Worm (Caenorhabditis elegans) whole organism, L3 larva: ENCODE results near the gene nhr-189.

Experiments used
- R02D3.7 ChIP-seq: fragments of 150-350 bp; optimal IDR thresholded peaks from 2 replicates; lab custom pipeline; 2014; ENCODE audit warnings: missing biosample characterization, missing genetic modification characterization
- ZK546.5 ChIP-seq: sonication (generic microtip); optimal IDR thresholded peaks from 2 replicates; lab custom pipeline; 2017; ENCODE audit warnings: missing biosample characterization, missing genetic modification characterization
- aly-2 ChIP-seq: fragments of 150-350 bp; optimal IDR thresholded peaks from 2 replicates; lab custom pipeline; 2014; ENCODE audit warnings: missing biosample characterization, missing genetic modification characterization
- ama-1 ChIP-seq: fragments of 150-350 bp; optimal IDR thresholded peaks from 2 replicates; lab custom pipeline; 2018
- ceh-28 ChIP-seq: fragments of 150-350 bp; optimal IDR thresholded peaks from 2 replicates; lab custom pipeline; 2014; ENCODE audit warnings: missing biosample characterization, missing genetic modification reagents, missing genetic modification characterization
- ceh-9 ChIP-seq: sonication (generic microtip); optimal IDR thresholded peaks from 2 replicates; lab custom pipeline; 2018; ENCODE audit warnings: missing biosample characterization, missing genetic modification characterization
- egl-27 ChIP-seq: sonication (generic microtip); optimal IDR thresholded peaks from 4 replicates; lab custom pipeline; 2017; ENCODE audit warnings: missing biosample characterization, missing genetic modification reagents, missing genetic modification characterization
- egl-5 ChIP-seq: fragments of 150-350 bp; optimal IDR thresholded peaks from 2 replicates; lab custom pipeline; 2017; ENCODE audit warnings: missing biosample characterization, missing genetic modification reagents, missing genetic modification characterization, inconsistent platforms
- elt-1 ChIP-seq: fragments of 150-350 bp; optimal IDR thresholded peaks from 2 replicates; lab custom pipeline; 2014; ENCODE audit warnings: missing biosample characterization, missing genetic modification characterization
- elt-2 ChIP-seq: sonication (generic microtip); optimal IDR thresholded peaks from 2 replicates; lab custom pipeline; 2016; ENCODE audit warnings: missing genetic modification reagents, mild to moderate bottlenecking, missing genetic modification characterization, missing compliant biosample characterization
- eor-1 ChIP-seq, 2 experiments: fragments of 150-350 bp; optimal IDR thresholded peaks; 2 replicates each; lab custom pipeline; 2014 to 2018; ENCODE audit warnings: missing biosample characterization in 2 of 2, missing genetic modification characterization in 2 of 2
- fkh-10 ChIP-seq: sonication (generic microtip); optimal IDR thresholded peaks from 2 replicates; lab custom pipeline; 2017; ENCODE audit warnings: missing biosample characterization, missing genetic modification reagents, missing genetic modification characterization
- hmg-11 ChIP-seq: sonication (generic microtip); optimal IDR thresholded peaks from 2 replicates; lab custom pipeline; 2016; ENCODE audit warnings: missing genetic modification characterization, missing compliant biosample characterization
- jun-1 ChIP-seq: fragments of 150-350 bp; optimal IDR thresholded peaks from 2 replicates; lab custom pipeline; 2014; ENCODE audit warnings: missing biosample characterization, missing genetic modification reagents, missing genetic modification characterization
- lin-15B ChIP-seq: fragments of 150-350 bp; optimal IDR thresholded peaks from 2 replicates; lab custom pipeline; 2014; ENCODE audit warnings: missing biosample characterization, missing genetic modification characterization
- lin-39 ChIP-seq: fragments of 150-350 bp; optimal IDR thresholded peaks from 2 replicates; lab custom pipeline; 2018; ENCODE audit warnings: missing biosample characterization, missing genetic modification reagents, missing genetic modification characterization
- lsy-12 ChIP-seq: sonication (generic microtip); optimal IDR thresholded peaks from 2 replicates; lab custom pipeline; 2016; ENCODE audit warnings: mild to moderate bottlenecking, missing genetic modification characterization, missing compliant biosample characterization
- mdl-1 ChIP-seq: fragments of 150-350 bp; optimal IDR thresholded peaks from 2 replicates; lab custom pipeline; 2014; ENCODE audit warnings: missing biosample characterization, missing genetic modification characterization
- mml-1 ChIP-seq: fragments of 150-350 bp; sonication (generic microtip); optimal IDR thresholded peaks from 3 replicates; lab custom pipeline; 2014; ENCODE audit warnings: missing biosample characterization, missing genetic modification characterization
- nhr-11 ChIP-seq: fragments of 150-350 bp; optimal IDR thresholded peaks from 2 replicates; lab custom pipeline; 2014; ENCODE audit warnings: missing biosample characterization, missing genetic modification characterization
- nhr-12 ChIP-seq: fragments of 150-350 bp; optimal IDR thresholded peaks from 2 replicates; lab custom pipeline; 2014; ENCODE audit warnings: missing biosample characterization, missing genetic modification characterization
- nhr-28 ChIP-seq: fragments of 150-350 bp; optimal IDR thresholded peaks from 2 replicates; lab custom pipeline; 2014; ENCODE audit warnings: missing biosample characterization, missing genetic modification characterization
- nhr-43 ChIP-seq: sonication (generic microtip); optimal IDR thresholded peaks from 2 replicates; lab custom pipeline; 2016; ENCODE audit warnings: mild to moderate bottlenecking, missing genetic modification characterization, missing compliant biosample characterization; ENCODE audit not compliant: poor library complexity, severe bottlenecking
- nhr-67 ChIP-seq: fragments of 150-350 bp; optimal IDR thresholded peaks from 2 replicates; lab custom pipeline; 2014; ENCODE audit warnings: missing biosample characterization, missing genetic modification characterization
- nhr-76 ChIP-seq: fragments of 150-350 bp; sonication (generic microtip); optimal IDR thresholded peaks from 5 replicates; lab custom pipeline; 2014; ENCODE audit warnings: missing biosample characterization, missing genetic modification characterization
- pha-4 ChIP-seq: fragments of 150-350 bp; optimal IDR thresholded peaks from 2 replicates; lab custom pipeline; 2014; ENCODE audit warnings: missing biosample characterization, missing genetic modification reagents, missing genetic modification characterization
- skn-1 ChIP-seq: fragments of 150-350 bp; optimal IDR thresholded peaks from 2 replicates; lab custom pipeline; 2014; ENCODE audit warnings: missing biosample characterization, missing genetic modification characterization
- snpc-4 ChIP-seq: fragments of 150-350 bp; optimal IDR thresholded peaks from 2 replicates; lab custom pipeline; 2014; ENCODE audit warnings: missing biosample characterization, missing genetic modification characterization
- zag-1 ChIP-seq: fragments of 150-350 bp; optimal IDR thresholded peaks from 2 replicates; lab custom pipeline; 2014; ENCODE audit warnings: missing biosample characterization, missing genetic modification characterization

nhr-189 gene

ce11 chrV:3886104-3886503 lies 26.1 kb upstream of the nhr-189 start, which contains the start of gene nhr-124:
Gene nhr-124 (minus strand): TSS chrV:3886204.
- no peak for TF ChIP-seq ama-1 (lab: Kevin White, UChicago)
- no peak for TF ChIP-seq egl-5 (tag; lab: Kevin White, UChicago)
- no peak for TF ChIP-seq fkh-10
- no peak for TF ChIP-seq lin-15B (tag; lab: Kevin White, UChicago)
- no peak for TF ChIP-seq zag-1 (tag; lab: Kevin White, UChicago)
- no peak for TF ChIP-seq mml-1 (tag; lab: Kevin White, UChicago)

DNA sequence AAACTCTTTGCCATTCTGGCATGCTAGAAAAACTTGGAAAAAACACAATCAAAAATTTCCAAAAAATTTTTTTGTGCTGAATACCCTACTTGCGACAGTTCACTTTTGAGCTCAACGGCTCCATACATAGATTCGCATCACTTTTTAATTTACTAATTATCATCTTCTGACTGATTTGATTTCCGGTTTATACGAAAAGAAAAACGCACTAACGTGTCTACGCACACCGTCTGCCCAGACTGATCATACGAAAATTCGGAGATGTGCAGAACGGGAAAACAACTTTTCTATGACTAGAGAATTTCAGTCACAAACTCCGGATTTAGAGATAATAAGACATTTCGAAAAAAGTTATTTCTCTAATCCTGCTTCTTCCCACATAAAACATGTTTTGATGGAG lies 24.5 kb upstream of the nhr-189 start:
- TF ChIP-seq R02D3.7 (tag; lab: Kevin White, UChicago) (no peak), snpc-4 (tag; lab: Kevin White, UChicago) (no peak), nhr-12 (tag; lab: Kevin White, UChicago) (no peak), egl-27 (no peak), zag-1 (tag; lab: Kevin White, UChicago) (no peak), elt-2 (tag; lab: Kevin White, UChicago) (no peak), nhr-67 (tag; lab: Kevin White, UChicago) (no peak), nhr-43 (tag; lab: Kevin White, UChicago) (no peak), nhr-11 (tag; lab: Kevin White, UChicago) (no peak)

ce11 chrV:3878223-3878622 lies 18.2 kb upstream of the nhr-189 start, which contains the start of gene nhr-159:
Gene nhr-159 (minus strand): TSS chrV:3878323.
- TF ChIP-seq nhr-76 (tag; lab: Kevin White, UChicago) (no peak), egl-5 (tag; lab: Kevin White, UChicago) (no peak), skn-1 (tag; lab: Kevin White, UChicago) (no peak), ceh-28 (tag; lab: Kevin White, UChicago) (no peak), mdl-1 (tag; lab: Kevin White, UChicago) (no peak), eor-1 (tag; optimal IDR thresholded peaks at IDR 0.05; lab: Kevin White, UChicago) (no peak), lin-39 (tag; lab: Kevin White, UChicago) (no peak), lsy-12 (tag; lab: Kevin White, UChicago) (no peak), ZK546.5 (tag; lab: Kevin White, UChicago) (no peak), zag-1 (tag; lab: Kevin White, UChicago) (no peak), aly-2 (tag; lab: Kevin White, UChicago) (no peak), ama-1 (lab: Kevin White, UChicago) (no peak), ceh-9 (tag; lab: Kevin White, UChicago) (no peak)

ce11 chrV:3877242-3877641 lies 17.2 kb upstream of the nhr-189 start:
- TF ChIP-seq R02D3.7 (tag; lab: Kevin White, UChicago), result no peak
- no peak for TF ChIP-seq mdl-1 (tag; lab: Kevin White, UChicago)
- no peak for TF ChIP-seq aly-2 (tag; lab: Kevin White, UChicago)
- no peak for TF ChIP-seq elt-2 (tag; lab: Kevin White, UChicago)
- no peak for TF ChIP-seq jun-1 (tag; lab: Kevin White, UChicago)
- TF ChIP-seq lin-39 (tag; lab: Kevin White, UChicago), result no peak
- no peak for TF ChIP-seq hmg-11 (tag; lab: Kevin White, UChicago)
- TF ChIP-seq ceh-9 (tag; lab: Kevin White, UChicago), result no peak
- no peak for TF ChIP-seq ama-1 (lab: Kevin White, UChicago)
- TF ChIP-seq nhr-43 (tag; lab: Kevin White, UChicago), result no peak
- no peak for TF ChIP-seq nhr-28 (tag; lab: Kevin White, UChicago)
- no peak for TF ChIP-seq ZK546.5 (tag; lab: Kevin White, UChicago)
- TF ChIP-seq nhr-11 (tag; lab: Kevin White, UChicago), result no peak
- no peak for TF ChIP-seq pha-4 (tag; lab: Kevin White, UChicago)
- TF ChIP-seq nhr-67 (tag; lab: Kevin White, UChicago), result no peak
- no peak for TF ChIP-seq egl-5 (tag; lab: Kevin White, UChicago)
- TF ChIP-seq lsy-12 (tag; lab: Kevin White, UChicago), result no peak
- no peak for TF ChIP-seq zag-1 (tag; lab: Kevin White, UChicago)
- TF ChIP-seq elt-1, result no peak

- TF ChIP-seq skn-1 (tag; lab: Kevin White, UChicago) (peak; percentile 6), hmg-11 (tag; lab: Kevin White, UChicago) (no peak), mml-1 (tag; lab: Kevin White, UChicago) (no peak)
Observed at ce11 chrV:3874102-3874744, 14.2 kb upstream of the nhr-189 start, which contains the start of gene nhr-158. Gene nhr-158 (minus strand): TSS chrV:3874152.
